Worm (Caenorhabditis elegans): ENCODE data around the gene hlh-33.

Gene hlh-33

DNA sequence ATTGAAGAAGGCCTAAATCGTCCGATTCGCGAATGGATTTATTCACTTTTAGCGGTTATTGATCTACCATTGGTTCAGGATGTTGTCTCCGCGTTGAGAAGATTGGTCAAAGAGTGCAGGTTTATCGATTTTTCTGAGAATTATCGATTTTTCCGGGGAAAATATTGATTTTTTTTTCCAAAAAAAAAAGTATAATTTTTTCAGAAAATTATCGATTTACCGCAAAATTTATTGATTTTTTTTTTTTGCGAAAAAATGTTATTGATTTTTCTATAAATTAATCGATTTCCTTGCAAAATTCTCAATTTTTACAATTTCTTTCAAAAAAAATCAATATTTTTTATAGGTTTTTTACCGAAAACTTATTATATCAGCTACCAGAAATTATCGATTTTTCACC lies 25.0 kb downstream of the hlh-33 start:
- TF ChIP-seq mab-5 (tag; optimal IDR thresholded peaks at IDR 0.05) (no peak), alr-1 (tag; optimal IDR thresholded peaks at IDR 0.05) (no peak), nhr-25 (tag; optimal IDR thresholded peaks at IDR 0.05) (no peak), nhr-11 (tag; optimal IDR thresholded peaks at IDR 0.05) (no peak), aly-2 (tag; optimal IDR thresholded peaks at IDR 0.05) (no peak), C34F6.9 (tag; optimal IDR thresholded peaks at IDR 0.05) (no peak), nhr-129 (tag; optimal IDR thresholded peaks at IDR 0.05) (no peak), nhr-23 (tag; optimal IDR thresholded peaks at IDR 0.05) (no peak), skn-1 (tag; optimal IDR thresholded peaks at IDR 0.05) (no peak), ztf-11 (tag; optimal IDR thresholded peaks at IDR 0.05) (no peak), F13H6.1 (tag; optimal IDR thresholded peaks at IDR 0.05) (no peak), blmp-1 (tag; optimal IDR thresholded peaks at IDR 0.05; ENCODE audit: insufficient read depth) (no peak), unc-55 (GFP tag; optimal IDR thresholded peaks at IDR 0.05) (no peak), fos-1 (tag; optimal IDR thresholded peaks at IDR 0.05) (no peak), lin-39 (tag; optimal IDR thresholded peaks at IDR 0.05) (no peak), ama-1 (optimal IDR thresholded peaks at IDR 0.05) (no peak), egl-27 (tag; optimal IDR thresholded peaks at IDR 0.05) (no peak)

- TF ChIP-seq lin-39 (tag; optimal IDR thresholded peaks at IDR 0.05) (no peak), mdl-1 (tag; optimal IDR thresholded peaks at IDR 0.05) (no peak), unc-55 (GFP tag; optimal IDR thresholded peaks at IDR 0.05) (no peak)
These were observed 27.5 kb downstream of the hlh-33 start for ce11 chrIII:1882678-1883077.

- TF ChIP-seq elt-1 (tag; optimal IDR thresholded peaks at IDR 0.05) (no peak), blmp-1 (tag; optimal IDR thresholded peaks at IDR 0.05; ENCODE audit: insufficient read depth) (no peak), R02D3.7 (tag; optimal IDR thresholded peaks at IDR 0.05) (no peak), Y55F3AM.14 (GFP tag; optimal IDR thresholded peaks at IDR 0.05) (no peak), aly-2 (tag; optimal IDR thresholded peaks at IDR 0.05) (no peak), mab-5 (tag; optimal IDR thresholded peaks at IDR 0.05) (no peak)
These were observed 31.7 kb downstream of the hlh-33 start for ce11 chrIII:1886914-1887313.

ce11 chrIII:1887354-1887753 lies 32.2 kb downstream of the hlh-33 start, which contains the start of gene B0524.3:
B0524.3 (plus strand) TSS chrIII:1887654.
- TF ChIP-seq skn-1 (tag; optimal IDR thresholded peaks at IDR 0.05) = no peak
- no peak for TF ChIP-seq nhr-129 (tag; optimal IDR thresholded peaks at IDR 0.05)

ce11 chrIII:1893405-1893804 lies 38.2 kb downstream of the hlh-33 start:
- no peak for TF ChIP-seq sma-3 (GFP tag; optimal IDR thresholded peaks at IDR 0.05)
- TF ChIP-seq fos-1 (tag; optimal IDR thresholded peaks at IDR 0.05) = no peak
- no peak for TF ChIP-seq mbf-1 (tag; optimal IDR thresholded peaks at IDR 0.05)
- no peak for TF ChIP-seq F13H6.1 (tag; optimal IDR thresholded peaks at IDR 0.05)
- no peak for TF ChIP-seq gmeb-1 (tag; optimal IDR thresholded peaks at IDR 0.05)
- TF ChIP-seq R02D3.7 (tag; optimal IDR thresholded peaks at IDR 0.05) = no peak
- TF ChIP-seq nhr-11 (tag; optimal IDR thresholded peaks at IDR 0.05) = no peak
- no peak for TF ChIP-seq skn-1 (tag; optimal IDR thresholded peaks at IDR 0.05)
- TF ChIP-seq nhr-77 (tag; optimal IDR thresholded peaks at IDR 0.05) = no peak
- no peak for TF ChIP-seq aly-2 (tag; optimal IDR thresholded peaks at IDR 0.05)
- TF ChIP-seq nhr-23 (tag; optimal IDR thresholded peaks at IDR 0.05) = no peak
- TF ChIP-seq nhr-129 (tag; optimal IDR thresholded peaks at IDR 0.05) = no peak
- TF ChIP-seq elt-1 (tag; optimal IDR thresholded peaks at IDR 0.05) = no peak
- TF ChIP-seq sma-9 (GFP tag; optimal IDR thresholded peaks at IDR 0.05) = no peak
- TF ChIP-seq sma-9 (tag; optimal IDR thresholded peaks at IDR 0.05) = no peak

DNA sequence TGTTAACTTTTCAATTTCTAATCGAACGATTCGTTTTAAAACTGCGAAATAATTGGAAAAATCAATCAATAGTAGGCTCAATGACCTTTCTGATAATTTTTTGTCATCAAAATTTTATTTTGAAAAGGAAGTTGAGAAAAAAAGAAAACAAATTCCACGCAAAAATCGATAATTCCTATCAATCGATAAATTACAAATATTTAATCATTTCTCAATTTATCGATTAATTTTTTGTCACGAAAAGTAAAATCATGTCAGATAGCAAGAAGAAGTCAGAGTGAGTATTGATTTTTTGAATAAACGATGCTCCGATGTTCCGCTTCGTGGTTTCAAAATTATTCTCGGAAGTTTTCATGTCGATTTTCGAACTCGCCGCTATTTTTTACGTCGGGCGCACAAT lies 38.7 kb downstream of the hlh-33 start, which contains the start of the genes B0524.5 and B0524.2:
Gene B0524.5 (minus strand): TSS at position 40 of the 400 bp plus-strand sequence.
Gene B0524.2 (plus strand): TSS at position 207 of the 400 bp plus-strand sequence.
- no peak for TF ChIP-seq nhr-237 (tag; optimal IDR thresholded peaks at IDR 0.05)
- no peak for TF ChIP-seq ztf-1 (GFP tag; conservative IDR thresholded peaks at IDR 0.05)
- no peak for TF ChIP-seq fos-1 (tag; optimal IDR thresholded peaks at IDR 0.05)
- no peak for TF ChIP-seq ceh-82 (tag; optimal IDR thresholded peaks at IDR 0.05)
- TF ChIP-seq ztf-11 (tag; optimal IDR thresholded peaks at IDR 0.05) = no peak
- no peak for TF ChIP-seq lin-13 (GFP tag; optimal IDR thresholded peaks at IDR 0.05)
- TF ChIP-seq mab-5 (tag; optimal IDR thresholded peaks at IDR 0.05) = no peak
- no peak for TF ChIP-seq R02D3.7 (tag; optimal IDR thresholded peaks at IDR 0.05)
- no peak for TF ChIP-seq lin-39 (tag; optimal IDR thresholded peaks at IDR 0.05)
- no peak for TF ChIP-seq egl-27 (tag; optimal IDR thresholded peaks at IDR 0.05)
- no peak for TF ChIP-seq mbf-1 (tag; optimal IDR thresholded peaks at IDR 0.05)
